Fruit fly (Drosophila melanogaster) whole organism: ENCODE measurements around the gene CG42542.

Source experiments
- CG8478 ChIP-seq: fragments of >200 bp; optimal IDR thresholded peaks from 2 replicates; lab custom pipeline; 2018; ENCODE audit warnings: inconsistent platforms
- Dll ChIP-seq: fragments of >200 bp; optimal IDR thresholded peaks from 2 replicates; lab custom pipeline; 2017
- EcR ChIP-seq, 2 experiments: fragments of >200 bp; optimal IDR thresholded peaks; 2 replicates each; lab custom pipeline; 2017; ENCODE audit warnings: missing biosample characterization in 2 of 2, missing genetic modification characterization in 2 of 2, missing genetic modification reagents in 2 of 2
- pan ChIP-seq: fragments of >200 bp; optimal IDR thresholded peaks from 2 replicates; lab custom pipeline; 2017
- psq ChIP-seq: fragments of >200 bp; optimal IDR thresholded peaks from 2 replicates; lab custom pipeline; 2017
- usp ChIP-seq: fragments of >200 bp; optimal IDR thresholded peaks from 2 replicates; lab custom pipeline; 2017; ENCODE audit warnings: missing biosample characterization, missing genetic modification characterization, mixed read lengths

The CG42542 gene

dm6 chr3R:15206273-15206672 lies 9.9 kb downstream of the CG42542 start, which contains the start of gene Spn88Ea:
Gene Spn88Ea, minus strand, starts transcription at chr3R:15206447.
- no peak for TF ChIP-seq psq (lab: Kevin White, UChicago)
- TF ChIP-seq usp (GFP tag; lab: Kevin White, UChicago): no peak
- TF ChIP-seq pan (lab: Kevin White, UChicago): no peak
- no peak for TF ChIP-seq Dll (lab: Kevin White, UChicago)
- no peak for TF ChIP-seq EcR (GFP tag; optimal IDR thresholded peaks at IDR 0.05; lab: Kevin White, UChicago)
- no peak for TF ChIP-seq CG8478 (lab: Kevin White, UChicago)

dm6 chr3R:15208712-15209499 lies 12.5 kb downstream of the CG42542 start, which contains the start of the genes Spn88Eb and Mau2:
Gene Spn88Eb, minus strand, starts transcription at chr3R:15208762.
Gene Mau2, plus strand, starts transcription at chr3R:15209204.
- TF ChIP-seq EcR (GFP tag; optimal IDR thresholded peaks at IDR 0.05; lab: Kevin White, UChicago) (no peak), CG8478 (lab: Kevin White, UChicago) (no peak), pan (lab: Kevin White, UChicago) (no peak), Dll (lab: Kevin White, UChicago) (no peak), psq (lab: Kevin White, UChicago) (no peak), usp (GFP tag; lab: Kevin White, UChicago) (no peak)

dm6 chr3R:15213362-15213989 lies 17.1 kb downstream of the CG42542 start, which contains the start of the genes CG6654 and CG4210:
Gene CG6654, minus strand, starts transcription at chr3R:15213658.
Gene CG4210, plus strand, starts transcription at chr3R:15213974.
- TF ChIP-seq Dll (lab: Kevin White, UChicago): no peak
- TF ChIP-seq usp (GFP tag; lab: Kevin White, UChicago): no peak
- TF ChIP-seq pan (lab: Kevin White, UChicago): no peak

dm6 chr3R:15218824-15219576 lies 22.6 kb downstream of the CG42542 start, which contains the start of the genes SIDL and CG12241:
Gene SIDL, minus strand, starts transcription at chr3R:15218874.
Gene CG12241, plus strand, starts transcription at chr3R:15219256.
- TF ChIP-seq psq (lab: Kevin White, UChicago) (no peak), pan (lab: Kevin White, UChicago) (no peak), EcR (GFP tag; optimal IDR thresholded peaks at IDR 0.05; lab: Kevin White, UChicago) (no peak), Dll (lab: Kevin White, UChicago) (no peak), usp (GFP tag; lab: Kevin White, UChicago) (no peak), CG8478 (lab: Kevin White, UChicago) (no peak)

- TF ChIP-seq CG8478 (lab: Kevin White, UChicago): no peak
- TF ChIP-seq psq (lab: Kevin White, UChicago): no peak
- no peak for TF ChIP-seq Dll (lab: Kevin White, UChicago)
- TF ChIP-seq EcR (GFP tag; optimal IDR thresholded peaks at IDR 0.05; lab: Kevin White, UChicago): no peak
- TF ChIP-seq pan (lab: Kevin White, UChicago): no peak
- no peak for TF ChIP-seq usp (GFP tag; lab: Kevin White, UChicago)
Observed at dm6 chr3R:15222973-15223372, 26.6 kb downstream of the CG42542 start, which contains the start of gene Polr2G. Gene Polr2G, minus strand, starts transcription at chr3R:15223180.

- TF ChIP-seq pan (lab: Kevin White, UChicago) (no peak), usp (GFP tag; lab: Kevin White, UChicago) (no peak), EcR (GFP tag; optimal IDR thresholded peaks at IDR 0.05; lab: Kevin White, UChicago) (no peak), CG8478 (lab: Kevin White, UChicago) (no peak), psq (lab: Kevin White, UChicago) (no peak), Dll (lab: Kevin White, UChicago) (no peak)
Observed at dm6 chr3R:15225279-15225730, 28.9 kb downstream of the CG42542 start, which contains the start of the genes CG31344 and Caf1-55. Gene CG31344, minus strand, starts transcription at chr3R:15225329. Gene Caf1-55, plus strand, starts transcription at chr3R:15225576.

dm6 chr3R:15229329-15229876 lies 33.0 kb downstream of the CG42542 start, which contains the start of the genes Art3 and mRpS10:
Gene Art3, minus strand, starts transcription at chr3R:15229408.
Gene mRpS10, plus strand, starts transcription at chr3R:15229665.
- no peak for TF ChIP-seq psq (lab: Kevin White, UChicago)
- TF ChIP-seq pan (lab: Kevin White, UChicago): peak; percentile 98
- TF ChIP-seq EcR (GFP tag; optimal IDR thresholded peaks at IDR 0.05; lab: Kevin White, UChicago): no peak

- no peak for TF ChIP-seq usp (GFP tag; lab: Kevin White, UChicago)
- TF ChIP-seq psq (lab: Kevin White, UChicago): no peak
- TF ChIP-seq pan (lab: Kevin White, UChicago): no peak
- no peak for TF ChIP-seq EcR (GFP tag; optimal IDR thresholded peaks at IDR 0.05; lab: Kevin White, UChicago)
Observed at dm6 chr3R:15230285-15230684, 33.9 kb downstream of the CG42542 start, which contains the start of gene CG34316. Gene CG34316, plus strand, starts transcription at chr3R:15230585.

dm6 chr3R:15231635-15232138 lies 35.3 kb downstream of the CG42542 start:
- no peak for TF ChIP-seq Dll (lab: Kevin White, UChicago)
